Fruit fly (Drosophila melanogaster): ENCODE measurements around the gene Hr39.

The Hr39 gene

dm6 chr2L:21196511-21196910 is 40.5 kb upstream of the Hr39 start:
- TF ChIP-seq CG15269 (tag; optimal IDR thresholded peaks at IDR 0.05) (peak; percentile 8), CG12769 (tag; optimal IDR thresholded peaks at IDR 0.05) (peak; percentile 10), gem (tag; optimal IDR thresholded peaks at IDR 0.05) (peak; percentile 48), CG18599 (GFP tag; optimal IDR thresholded peaks at IDR 0.05) (peak; percentile 45), Fer3 (tag; optimal IDR thresholded peaks at IDR 0.05) (peak; percentile 20), CG8281 (tag; optimal IDR thresholded peaks at IDR 0.05) (no peak), dmrt99B (tag; optimal IDR thresholded peaks at IDR 0.05) (peak; percentile 28), CG8944 (GFP tag; optimal IDR thresholded peaks at IDR 0.05) (no peak), tgo (GFP tag; IDR thresholded peaks at IDR 0.05) (peak; percentile 32; the same call in 1 of the 3 replicates), CG3726 (GFP tag; IDR thresholded peaks at IDR 0.05) (no peak), HHEX (GFP tag; optimal IDR thresholded peaks at IDR 0.05) (peak; percentile 17), CG7556 (GFP tag; optimal IDR thresholded peaks at IDR 0.05) (peak; percentile 11), CG7839 (tag; optimal IDR thresholded peaks at IDR 0.05) (peak; percentile 23), luna (GFP tag; optimal IDR thresholded peaks at IDR 0.05) (no peak), seq (GFP tag; IDR thresholded peaks at IDR 0.05) (no peak), Meics (GFP tag; optimal IDR thresholded peaks at IDR 0.05) (peak; percentile 44), CG6654 (GFP tag; optimal IDR thresholded peaks at IDR 0.05) (no peak), bcd (GFP tag; optimal IDR thresholded peaks at IDR 0.05) (peak; percentile 36), CG1603 (tag; optimal IDR thresholded peaks at IDR 0.05) (peak; percentile 13), lab (GFP tag; optimal IDR thresholded peaks at IDR 0.05) (peak; percentile 10), zen (tag; optimal IDR thresholded peaks at IDR 0.05) (peak; percentile 33), CG11504 (tag; optimal IDR thresholded peaks at IDR 0.05) (peak; percentile 47), CG18262 (tag; optimal IDR thresholded peaks at IDR 0.05) (peak; percentile 26), repo (GFP tag; optimal IDR thresholded peaks at IDR 0.05) (no peak), row (GFP tag; IDR thresholded peaks at IDR 0.05) (peak; percentile 60), sr (GFP tag; IDR thresholded peaks at IDR 0.05) (no peak), CG3281 (GFP tag; optimal IDR thresholded peaks at IDR 0.05) (peak; percentile 14), CG10979 (tag; optimal IDR thresholded peaks at IDR 0.05) (peak; percentile 1), Drgx (GFP tag; IDR thresholded peaks at IDR 0.05) (0 out of 2 replicates have a peak, but pooled peaks have one; percentile 32), dmrt11E (tag; optimal IDR thresholded peaks at IDR 0.05) (no peak), Pdp1 (GFP tag; optimal IDR thresholded peaks at IDR 0.05) (peak in 1 of 2 experiments; percentile 7), Usf (GFP tag; optimal IDR thresholded peaks at IDR 0.05) (peak; percentile 10), ind (GFP tag; optimal IDR thresholded peaks at IDR 0.05) (peak; percentile 14), CG10209 (GFP tag; optimal IDR thresholded peaks at IDR 0.05) (peak; percentile 46), cwo (GFP tag; optimal IDR thresholded peaks at IDR 0.05) (peak; percentile 12), CoRest (tag; optimal IDR thresholded peaks at IDR 0.05) (peak; percentile 27), slbo (GFP tag; IDR thresholded peaks at IDR 0.05) (peak; percentile 29; the same call in 1 of the 2 replicates), Fer1 (GFP tag; optimal IDR thresholded peaks at IDR 0.05) (peak; percentile 10), CG4424 (GFP tag; optimal IDR thresholded peaks at IDR 0.05) (peak; percentile 1), D19A (tag; optimal IDR thresholded peaks at IDR 0.05) (peak; percentile 9), ssp (GFP tag; IDR thresholded peaks at IDR 0.05) (no peak), lilli (GFP tag; optimal IDR thresholded peaks at IDR 0.05) (peak; percentile 1), Scr (GFP tag; IDR thresholded peaks at IDR 0.05; ENCODE audit: partially characterized antibody) (no peak), zf30C (GFP tag; optimal IDR thresholded peaks at IDR 0.05) (peak; percentile 30), Ptx1 (GFP tag; IDR thresholded peaks at IDR 0.05) (0 out of 2 replicates have a peak, but pooled peaks have one; percentile 15), Med (GFP tag) (peak; percentile 77), Taf1 (GFP tag; IDR thresholded peaks at IDR 0.05) (0 out of 2 replicates have a peak, but pooled peaks have one; percentile 8), CG33557 (GFP tag; optimal IDR thresholded peaks at IDR 0.05) (no peak), Gug (GFP tag; IDR thresholded peaks at IDR 0.05) (no peak), CG10431 (GFP tag; optimal IDR thresholded peaks at IDR 0.05) (no peak)
